Fruit fly (Drosophila melanogaster) whole organism, embryonic: Measurements from ENCODE around the gene CG10222.
A peak's percentile ranks its signal among the peaks of the same experiment; 100 is the strongest.

Source experiments
- Antp ChIP-seq: fragments of 200-800 bp; sonication (Bioruptor generic); optimal IDR thresholded peaks from 3 replicates; lab custom pipeline; 2016; ENCODE audit warnings: missing biosample characterization, missing genetic modification characterization
- CG10209 ChIP-seq: fragments of 200-800 bp; sonication (Bioruptor generic); optimal IDR thresholded peaks from 3 replicates; lab custom pipeline; 2017; ENCODE audit warnings: missing biosample characterization, mild to moderate bottlenecking, missing genetic modification characterization, missing genetic modification reagents
- CG10321 ChIP-seq: fragments of 200-800 bp; sonication (Bioruptor generic); IDR thresholded peaks from 2 replicates; pipeline ENCODE4 v1.3.6; 2022; ENCODE audit warnings: missing biosample characterization, missing genetic modification characterization
- CG11093 ChIP-seq: fragments of 200-800 bp; sonication (Bioruptor generic); IDR thresholded peaks from 3 replicates; pipeline ENCODE4 v1.3.6; 2022; ENCODE audit warnings: missing biosample characterization, missing genetic modification characterization
- CG11247 ChIP-seq: fragments of 200-800 bp; sonication (Bioruptor generic); IDR thresholded peaks from 2 replicates; pipeline ENCODE4 v1.3.6; 2022; ENCODE audit warnings: missing biosample characterization, missing genetic modification characterization
- CG11398 ChIP-seq: fragments of 200-800 bp; sonication (Bioruptor generic); optimal IDR thresholded peaks from 2 replicates; lab custom pipeline; 2016; ENCODE audit warnings: missing biosample characterization, missing genetic modification characterization
- CG11504 ChIP-seq: fragments of 200-800 bp; sonication (Bioruptor generic); optimal IDR thresholded peaks from 3 replicates; lab custom pipeline; 2019; ENCODE audit warnings: missing biosample characterization, mild to moderate bottlenecking, missing genetic modification characterization, moderate library complexity
- CG14441 ChIP-seq: fragments of 200-800 bp; sonication (Bioruptor generic); IDR thresholded peaks from 2 replicates; pipeline ENCODE4 v1.3.6; 2022; ENCODE audit warnings: missing biosample characterization, missing genetic modification characterization
- CG15011 ChIP-seq: fragments of 200-800 bp; sonication (Bioruptor generic); optimal IDR thresholded peaks from 3 replicates; lab custom pipeline; 2018; ENCODE audit warnings: missing biosample characterization, mild to moderate bottlenecking, missing genetic modification characterization
- CG18262 ChIP-seq: fragments of 200-800 bp; optimal IDR thresholded peaks from 3 replicates; lab custom pipeline; 2019; ENCODE audit warnings: missing biosample characterization, mild to moderate bottlenecking, missing genetic modification characterization, moderate library complexity
- CG1832 ChIP-seq: fragments of 200-800 bp; sonication (Bioruptor generic); optimal IDR thresholded peaks from 2 replicates; lab custom pipeline; 2017; ENCODE audit warnings: missing biosample characterization, mild to moderate bottlenecking, missing genetic modification characterization, inconsistent platforms
- CG2129 ChIP-seq: fragments of 200-800 bp; sonication (Bioruptor generic); IDR thresholded peaks from 2 replicates; pipeline ENCODE4 v1.3.6; 2022; ENCODE audit warnings: missing biosample characterization, missing genetic modification characterization; ENCODE audit not compliant: partially characterized antibody
- CG2199 ChIP-seq: fragments of 200-800 bp; sonication (Bioruptor generic); IDR thresholded peaks from 3 replicates; pipeline ENCODE4 v1.3.6; 2022; ENCODE audit warnings: missing biosample characterization, missing genetic modification characterization
- CG2712 ChIP-seq: fragments of 200-800 bp; optimal IDR thresholded peaks from 3 replicates; lab custom pipeline; 2019; ENCODE audit warnings: missing biosample characterization, mild to moderate bottlenecking, missing genetic modification characterization, moderate library complexity
- CG3281 ChIP-seq: fragments of 200-800 bp; sonication (Bioruptor generic); optimal IDR thresholded peaks from 3 replicates; lab custom pipeline; 2017; ENCODE audit warnings: missing biosample characterization, mild to moderate bottlenecking, missing genetic modification characterization
- CG33557 ChIP-seq: fragments of 200-800 bp; sonication (Bioruptor generic); optimal IDR thresholded peaks from 2 replicates; lab custom pipeline; 2019; ENCODE audit warnings: missing biosample characterization, mild to moderate bottlenecking, missing genetic modification characterization, moderate library complexity
- CG4282 ChIP-seq: fragments of 200-800 bp; sonication (Bioruptor generic); optimal IDR thresholded peaks from 2 replicates; lab custom pipeline; 2016; ENCODE audit warnings: missing biosample characterization, missing genetic modification characterization
- CG6175 ChIP-seq: fragments of 200-800 bp; sonication (Bioruptor generic); IDR thresholded peaks from 3 replicates; pipeline ENCODE4 v1.3.6; 2022; ENCODE audit warnings: missing biosample characterization, missing genetic modification characterization
- CG7839 ChIP-seq: fragments of 200-800 bp; sonication (Bioruptor generic); optimal IDR thresholded peaks from 3 replicates; lab custom pipeline; 2018; ENCODE audit warnings: missing biosample characterization, mild to moderate bottlenecking, missing genetic modification characterization, moderate library complexity
- CG8765 ChIP-seq: fragments of 200-800 bp; sonication (Bioruptor generic); IDR thresholded peaks from 2 replicates; pipeline ENCODE4 v1.3.6; 2022; ENCODE audit warnings: missing biosample characterization, missing genetic modification characterization
- CG9215 ChIP-seq: fragments of 200-800 bp; sonication (Bioruptor generic); IDR thresholded peaks from 2 replicates; pipeline ENCODE4 v1.3.6; 2022; ENCODE audit warnings: missing biosample characterization, missing genetic modification characterization
- CG9437 ChIP-seq: fragments of 200-800 bp; sonication (Bioruptor generic); optimal IDR thresholded peaks from 2 replicates; lab custom pipeline; 2018; ENCODE audit warnings: missing biosample characterization, mild to moderate bottlenecking, missing genetic modification characterization
- CHES-1-like ChIP-seq: fragments of 200-800 bp; sonication (Bioruptor generic); optimal IDR thresholded peaks from 2 replicates; lab custom pipeline; 2016; ENCODE audit warnings: missing biosample characterization, missing genetic modification characterization
- CoRest ChIP-seq: fragments of 200-800 bp; sonication (Bioruptor generic); optimal IDR thresholded peaks from 3 replicates; lab custom pipeline; 2018; ENCODE audit warnings: missing biosample characterization, mild to moderate bottlenecking, missing genetic modification characterization, moderate library complexity
- HLH54F ChIP-seq: fragments of 200-800 bp; sonication (Bioruptor generic); optimal IDR thresholded peaks from 3 replicates; lab custom pipeline; 2016; ENCODE audit warnings: missing biosample characterization, missing genetic modification characterization
- Hr3 ChIP-seq: fragments of 200-800 bp; sonication (Bioruptor generic); optimal IDR thresholded peaks from 3 replicates; lab custom pipeline; 2016; ENCODE audit warnings: missing biosample characterization, missing genetic modification characterization
- Lim3 ChIP-seq: fragments of 200-800 bp; sonication (Bioruptor generic); IDR thresholded peaks from 2 replicates; pipeline ENCODE4 v1.3.6; 2022; ENCODE audit warnings: missing biosample characterization, missing genetic modification characterization
- Med ChIP-seq: fragments of 200-800 bp; sonication (Bioruptor generic); peaks from one replicate; lab custom pipeline; 2016; ENCODE audit warnings: missing biosample characterization, missing genetic modification characterization, mild to moderate bottlenecking, inconsistent platforms, moderate library complexity
- Meics ChIP-seq: fragments of 200-800 bp; sonication (Bioruptor generic); optimal IDR thresholded peaks from 2 replicates; lab custom pipeline; 2017; ENCODE audit warnings: missing biosample characterization, mild to moderate bottlenecking, missing genetic modification characterization
- Ssrp ChIP-seq: fragments of 200-800 bp; sonication (Bioruptor generic); optimal IDR thresholded peaks from 2 replicates; lab custom pipeline; 2018; ENCODE audit warnings: missing biosample characterization, mild to moderate bottlenecking, missing genetic modification characterization, moderate library complexity
- Taf1 ChIP-seq: fragments of 200-800 bp; sonication (Bioruptor generic); IDR thresholded peaks from 2 replicates; pipeline ENCODE4 v1.3.6; 2022; ENCODE audit warnings: missing biosample characterization, missing genetic modification characterization
- btn ChIP-seq: fragments of 200-800 bp; sonication (Bioruptor generic); optimal IDR thresholded peaks from 2 replicates; lab custom pipeline; 2016; ENCODE audit warnings: missing biosample characterization, missing genetic modification characterization
- cas ChIP-seq: fragments of 200-800 bp; sonication (Bioruptor generic); IDR thresholded peaks from 2 replicates; pipeline ENCODE4 v1.3.6; 2022; ENCODE audit warnings: missing biosample characterization, missing genetic modification characterization
- cato ChIP-seq: fragments of 200-800 bp; sonication (Bioruptor generic); optimal IDR thresholded peaks from 2 replicates; lab custom pipeline; 2016; ENCODE audit warnings: missing biosample characterization, missing genetic modification characterization, borderline replicate concordance
- chinmo ChIP-seq: fragments of 200-800 bp; sonication (Bioruptor generic); IDR thresholded peaks from 4 replicates; pipeline ENCODE4 v1.3.6; 2022; ENCODE audit warnings: missing biosample characterization, missing genetic modification characterization; ENCODE audit not compliant: partially characterized antibody
- crp ChIP-seq, 2 experiments: fragments of 200-800 bp; sonication (Bioruptor generic); optimal IDR thresholded peaks; 2 replicates in 1 of 2; 3 replicates in 1 of 2; lab custom pipeline; 2017; ENCODE audit warnings: missing biosample characterization in 2 of 2, missing genetic modification characterization in 2 of 2, mild to moderate bottlenecking in 1 of 2, moderate library complexity in 1 of 2
- da ChIP-seq: fragments of 200-800 bp; sonication (Bioruptor generic); optimal IDR thresholded peaks from 2 replicates; lab custom pipeline; 2016; ENCODE audit warnings: missing biosample characterization, missing genetic modification characterization
- danr ChIP-seq: fragments of 200-800 bp; sonication (Bioruptor generic); IDR thresholded peaks from 2 replicates; pipeline ENCODE4 v1.3.6; 2022; ENCODE audit warnings: missing biosample characterization, missing genetic modification characterization
- dmrt11E ChIP-seq: fragments of 200-800 bp; sonication (Bioruptor generic); optimal IDR thresholded peaks from 3 replicates; lab custom pipeline; 2018; ENCODE audit warnings: missing biosample characterization, mild to moderate bottlenecking, missing genetic modification characterization, moderate library complexity
- gsb ChIP-seq: fragments of 200-800 bp; sonication (Bioruptor generic); IDR thresholded peaks from 2 replicates; pipeline ENCODE4 v1.3.6; 2022; ENCODE audit warnings: missing biosample characterization, missing genetic modification characterization
- lilli ChIP-seq: fragments of 200-800 bp; sonication (Bioruptor generic); optimal IDR thresholded peaks from 3 replicates; lab custom pipeline; 2016; ENCODE audit warnings: missing biosample characterization, missing genetic modification characterization
- phol ChIP-seq: fragments of 200-800 bp; sonication (Bioruptor generic); optimal IDR thresholded peaks from 3 replicates; lab custom pipeline; 2018; ENCODE audit warnings: missing biosample characterization, mild to moderate bottlenecking, missing genetic modification characterization, moderate library complexity
- pita ChIP-seq: fragments of 200-800 bp; sonication (Bioruptor generic); optimal IDR thresholded peaks from 2 replicates; lab custom pipeline; 2017; ENCODE audit warnings: missing biosample characterization, mild to moderate bottlenecking, missing genetic modification characterization
- prd ChIP-seq, 3 experiments: fragments of >200 bp in 2 of 3; fragments of 200-800 bp in 1 of 3; sonication (Bioruptor generic) in 1 of 3; optimal IDR thresholded peaks in 2 of 3; IDR thresholded peaks in 1 of 3; 2 replicates in 2 of 3; 3 replicates in 1 of 3; pipeline versions ENCODE4 v1.3.6 to Lab custom; 2017 to 2022; ENCODE audit warnings: missing biosample characterization in 1 of 3, missing genetic modification characterization in 1 of 3
- sim ChIP-seq: fragments of 200-800 bp; sonication (Bioruptor generic); IDR thresholded peaks from 2 replicates; pipeline ENCODE4 v1.3.6; 2022; ENCODE audit warnings: missing biosample characterization, missing genetic modification characterization
- sima ChIP-seq: fragments of 200-800 bp; sonication (Bioruptor generic); optimal IDR thresholded peaks from 2 replicates; lab custom pipeline; 2016; ENCODE audit warnings: missing biosample characterization, missing genetic modification characterization
- slbo ChIP-seq: fragments of 200-800 bp; sonication (Bioruptor generic); IDR thresholded peaks from 2 replicates; pipeline ENCODE4 v1.3.6; 2022; ENCODE audit warnings: missing biosample characterization, missing genetic modification characterization
- stc ChIP-seq: fragments of 200-800 bp; sonication (Bioruptor generic); IDR thresholded peaks from 2 replicates; pipeline ENCODE4 v1.3.6; 2022; ENCODE audit warnings: missing biosample characterization, missing genetic modification characterization
- tio ChIP-seq: fragments of 200-800 bp; sonication (Bioruptor generic); optimal IDR thresholded peaks from 2 replicates; lab custom pipeline; 2017; ENCODE audit warnings: missing biosample characterization, missing genetic modification characterization, inconsistent platforms
- usp ChIP-seq: fragments of >200 bp; optimal IDR thresholded peaks from 2 replicates; lab custom pipeline; 2017; ENCODE audit warnings: missing biosample characterization, missing genetic modification characterization
- zen2 ChIP-seq: fragments of 200-800 bp; sonication (Bioruptor generic); IDR thresholded peaks from 3 replicates; pipeline ENCODE4 v1.3.6; 2022; ENCODE audit warnings: missing biosample characterization, missing genetic modification characterization; ENCODE audit not compliant: partially characterized antibody
- zfh1 ChIP-seq: fragments of 200-800 bp; sonication (Bioruptor generic); IDR thresholded peaks from 3 replicates; pipeline ENCODE4 v1.3.6; 2022; ENCODE audit warnings: missing biosample characterization, missing genetic modification characterization

The CG10222 gene

dm6 chr3L:13406873-13407272, 5.4 kb downstream of the CG10222 start (continued):
- TF ChIP-seq slbo (GFP tag; lab: Robert Waterston, UW) (no peak), usp (GFP tag; lab: Kevin White, UChicago) (no peak), tio (GFP tag; lab: Kevin White, UChicago) (peak; percentile 20), CG10209 (GFP tag; lab: Kevin White, UChicago) (no peak), pita (GFP tag; lab: Kevin White, UChicago) (no peak), CG11398 (GFP tag; lab: Kevin White, UChicago) (no peak), CG15011 (GFP tag; lab: Kevin White, UChicago) (no peak), Meics (GFP tag; lab: Kevin White, UChicago) (no peak), CG6175 (GFP tag; lab: Robert Waterston, UW) (no peak), stc (GFP tag; lab: Robert Waterston, UW) (no peak), cas (GFP tag; lab: Robert Waterston, UW) (no peak), CG2199 (GFP tag; lab: Robert Waterston, UW) (no peak), CoRest (tag; lab: Kevin White, UChicago) (no peak), CG1832 (GFP tag; lab: Kevin White, UChicago) (no peak), danr (no peak), Med (GFP tag; lab: Kevin White, UChicago) (peak; percentile 41), Ssrp (no peak), Antp (no peak), phol (tag; lab: Kevin White, UChicago) (peak; percentile 18), Taf1 (GFP tag; lab: Robert Waterston, UW) (no peak), CG3281 (no peak), chinmo (no peak), CG9215 (GFP tag; lab: Robert Waterston, UW) (no peak), CG2129 (GFP tag; lab: Robert Waterston, UW) (no peak), lilli (GFP tag; lab: Kevin White, UChicago) (no peak), CG11504 (tag; lab: Kevin White, UChicago) (peak; percentile 24), CG9437 (GFP tag; lab: Kevin White, UChicago) (no peak), CG11247 (GFP tag; lab: Robert Waterston, UW) (no peak), cato (GFP tag; lab: Kevin White, UChicago) (no peak), btn (GFP tag; lab: Kevin White, UChicago) (no peak), sima (GFP tag; lab: Kevin White, UChicago) (no peak), CG4282 (GFP tag; lab: Kevin White, UChicago) (no peak), gsb (GFP tag; lab: Robert Waterston, UW) (no peak), Hr3 (no peak), CG18262 (tag; lab: Kevin White, UChicago) (peak; percentile 20), CG2712 (tag; lab: Kevin White, UChicago) (peak; percentile 2), CG7839 (no peak), crp (GFP tag; optimal IDR thresholded peaks at IDR 0.05; lab: Kevin White, UChicago) (no peak), prd (optimal IDR thresholded peaks at IDR 0.05; lab: Kevin White, UChicago) (no peak), prd (GFP tag; IDR thresholded peaks at IDR 0.05; lab: Robert Waterston, UW) (no peak), dmrt11E (tag; lab: Kevin White, UChicago) (peak; percentile 40), sim (GFP tag; lab: Robert Waterston, UW) (no peak), da (GFP tag; lab: Kevin White, UChicago) (no peak), Lim3 (GFP tag; lab: Robert Waterston, UW) (no peak), CG10321 (no peak), HLH54F (GFP tag; lab: Kevin White, UChicago) (no peak), zfh1 (GFP tag; lab: Robert Waterston, UW) (no peak), zen2 (GFP tag; lab: Robert Waterston, UW) (no peak), CG11093 (GFP tag; lab: Robert Waterston, UW) (no peak), CG14441 (GFP tag; lab: Robert Waterston, UW) (no peak), CG33557 (GFP tag; lab: Kevin White, UChicago) (no peak), CHES-1-like (GFP tag; lab: Kevin White, UChicago) (no peak), CG8765 (no peak)
